Fruit fly (Drosophila melanogaster) whole organism, embryonic: ENCODE data around the gene CG8312.

ENCODE experiments used
- Asciz ChIP-seq: fragments of 200-800 bp; sonication (Bioruptor generic); optimal IDR thresholded peaks from 2 replicates; lab custom pipeline; 2017; ENCODE audit warnings: missing biosample characterization, mild to moderate bottlenecking, missing genetic modification characterization, missing genetic modification reagents
- Atf-2 ChIP-seq: fragments of 200-800 bp; sonication (Bioruptor generic); optimal IDR thresholded peaks from 2 replicates; lab custom pipeline; 2016; ENCODE audit warnings: missing biosample characterization, missing genetic modification characterization
- B-H1 ChIP-seq: fragments of 200-800 bp; sonication (Bioruptor generic); IDR thresholded peaks from 3 replicates; pipeline ENCODE4 v1.3.6; 2022; ENCODE audit warnings: missing biosample characterization, missing genetic modification characterization
- Blimp-1 ChIP-seq: fragments of 200-800 bp; sonication (Bioruptor generic); optimal IDR thresholded peaks from 3 replicates; lab custom pipeline; 2018; ENCODE audit warnings: missing biosample characterization, missing genetic modification characterization, mild to moderate bottlenecking, moderate library complexity, missing genetic modification reagents
- CG1024 ChIP-seq: fragments of 200-800 bp; sonication (Bioruptor generic); IDR thresholded peaks from 2 replicates; pipeline ENCODE4 v1.3.6; 2022; ENCODE audit warnings: missing biosample characterization, missing genetic modification characterization
- CG10267 ChIP-seq: fragments of 200-800 bp; sonication (Bioruptor generic); optimal IDR thresholded peaks from 2 replicates; lab custom pipeline; 2018; ENCODE audit warnings: missing biosample characterization, mild to moderate bottlenecking, missing genetic modification characterization, moderate library complexity
- CG10431 ChIP-seq: fragments of 200-800 bp; sonication (Bioruptor generic); optimal IDR thresholded peaks from 3 replicates; lab custom pipeline; 2018; ENCODE audit warnings: missing biosample characterization, mild to moderate bottlenecking, missing genetic modification characterization
- CG10543 ChIP-seq: fragments of 200-800 bp; sonication (Bioruptor generic); optimal IDR thresholded peaks from 3 replicates; lab custom pipeline; 2017; ENCODE audit warnings: missing biosample characterization, mild to moderate bottlenecking, missing genetic modification characterization, moderate library complexity
- CG11093 ChIP-seq: fragments of 200-800 bp; sonication (Bioruptor generic); IDR thresholded peaks from 3 replicates; pipeline ENCODE4 v1.3.6; 2022; ENCODE audit warnings: missing biosample characterization, missing genetic modification characterization
- CG11247 ChIP-seq: fragments of 200-800 bp; sonication (Bioruptor generic); IDR thresholded peaks from 2 replicates; pipeline ENCODE4 v1.3.6; 2022; ENCODE audit warnings: missing biosample characterization, missing genetic modification characterization
- CG12769 ChIP-seq: fragments of 200-800 bp; sonication (Bioruptor generic); optimal IDR thresholded peaks from 2 replicates; lab custom pipeline; 2019; ENCODE audit warnings: missing biosample characterization, mild to moderate bottlenecking, missing genetic modification characterization, moderate library complexity
- CG15479 ChIP-seq: fragments of 200-800 bp; sonication (Bioruptor generic); optimal IDR thresholded peaks from 3 replicates; lab custom pipeline; 2019; ENCODE audit warnings: missing biosample characterization, mild to moderate bottlenecking, missing genetic modification characterization, moderate library complexity
- CG2889 ChIP-seq: fragments of 200-800 bp; sonication (Bioruptor generic); IDR thresholded peaks from 3 replicates; pipeline ENCODE4 v1.3.6; 2022; ENCODE audit warnings: missing biosample characterization, missing genetic modification characterization
- CG34422 ChIP-seq: fragments of 200-800 bp; sonication (Bioruptor generic); IDR thresholded peaks from 3 replicates; pipeline ENCODE4 v1.3.6; 2022; ENCODE audit warnings: missing biosample characterization, missing genetic modification characterization
- CG3847 ChIP-seq: fragments of 200-800 bp; sonication (Bioruptor generic); IDR thresholded peaks from 2 replicates; pipeline ENCODE4 v1.3.6; 2022; ENCODE audit warnings: missing biosample characterization, missing genetic modification characterization
- CG4360 ChIP-seq: fragments of 200-800 bp; sonication (Bioruptor generic); IDR thresholded peaks from 2 replicates; pipeline ENCODE4 v1.3.6; 2022; ENCODE audit warnings: missing biosample characterization, missing genetic modification characterization
- CG9817 ChIP-seq: fragments of 200-800 bp; sonication (Bioruptor generic); optimal IDR thresholded peaks from 2 replicates; lab custom pipeline; 2018; ENCODE audit warnings: missing biosample characterization, mild to moderate bottlenecking, missing genetic modification characterization, moderate library complexity
- CHES-1-like ChIP-seq: fragments of 200-800 bp; sonication (Bioruptor generic); optimal IDR thresholded peaks from 2 replicates; lab custom pipeline; 2016; ENCODE audit warnings: missing biosample characterization, missing genetic modification characterization
- Deaf1 ChIP-seq: fragments of 200-800 bp; optimal IDR thresholded peaks from 3 replicates; lab custom pipeline; 2019; ENCODE audit warnings: missing biosample characterization, mild to moderate bottlenecking, missing genetic modification characterization, moderate library complexity
- Dfd ChIP-seq, 2 experiments: fragments of >200 bp; optimal IDR thresholded peaks; 2 replicates each; lab custom pipeline; 2017; ENCODE audit warnings: missing biosample characterization in 2 of 2, missing genetic modification characterization in 2 of 2
- H2.0 ChIP-seq: fragments of 200-800 bp; sonication (Bioruptor generic); IDR thresholded peaks from 2 replicates; pipeline ENCODE4 v1.3.6; 2022; ENCODE audit warnings: missing biosample characterization, missing genetic modification characterization
- HHEX ChIP-seq: fragments of 200-800 bp; sonication (Bioruptor generic); optimal IDR thresholded peaks from 3 replicates; lab custom pipeline; 2017; ENCODE audit warnings: missing biosample characterization, mild to moderate bottlenecking, missing genetic modification characterization, missing genetic modification reagents
- Hmr ChIP-seq: fragments of 200-800 bp; sonication (Bioruptor generic); optimal IDR thresholded peaks from 3 replicates; lab custom pipeline; 2017; ENCODE audit warnings: mild to moderate bottlenecking, missing biosample characterization, missing genetic modification reagents, missing genetic modification characterization
- Hmx ChIP-seq: fragments of 200-800 bp; sonication (Bioruptor generic); optimal IDR thresholded peaks from 2 replicates; lab custom pipeline; 2016; ENCODE audit warnings: missing biosample characterization, missing genetic modification characterization
- Hsf ChIP-seq: fragments of 200-800 bp; sonication (Bioruptor generic); optimal IDR thresholded peaks from 3 replicates; lab custom pipeline; 2016; ENCODE audit warnings: missing biosample characterization, missing genetic modification characterization
- MESR4 ChIP-seq: fragments of 200-800 bp; sonication (Bioruptor generic); optimal IDR thresholded peaks from 2 replicates; lab custom pipeline; 2018; ENCODE audit warnings: missing biosample characterization, mild to moderate bottlenecking, missing genetic modification characterization, moderate library complexity
- Nf-YA ChIP-seq: fragments of 200-800 bp; sonication (Bioruptor generic); IDR thresholded peaks from 2 replicates; pipeline ENCODE4 v1.3.6; 2022; ENCODE audit warnings: missing biosample characterization, missing genetic modification characterization
- Scr ChIP-seq: fragments of 200-800 bp; sonication (Bioruptor generic); IDR thresholded peaks from 2 replicates; pipeline ENCODE4 v1.3.6; 2022; ENCODE audit warnings: missing biosample characterization, missing genetic modification characterization; ENCODE audit not compliant: partially characterized antibody
- Tbp ChIP-seq: fragments of >200 bp; optimal IDR thresholded peaks from 2 replicates; lab custom pipeline; 2018; ENCODE audit warnings: missing biosample characterization, missing genetic modification characterization
- YL-1 ChIP-seq: fragments of 200-800 bp; sonication (Bioruptor generic); optimal IDR thresholded peaks from 3 replicates; lab custom pipeline; 2017; ENCODE audit warnings: missing biosample characterization, mild to moderate bottlenecking, missing genetic modification characterization
- abd-A ChIP-seq: fragments of 200-800 bp; sonication (Bioruptor generic); optimal IDR thresholded peaks from 3 replicates; lab custom pipeline; 2019; ENCODE audit warnings: missing biosample characterization, mild to moderate bottlenecking, missing genetic modification characterization, moderate library complexity
- amos ChIP-seq: fragments of 200-800 bp; sonication (Bioruptor generic); IDR thresholded peaks from 2 replicates; pipeline ENCODE4 v1.3.6; 2022; ENCODE audit warnings: missing biosample characterization, missing genetic modification characterization; ENCODE audit not compliant: partially characterized antibody
- ara ChIP-seq: fragments of 200-800 bp; sonication (Bioruptor generic); IDR thresholded peaks from 2 replicates; pipeline ENCODE4 v1.3.6; 2022; ENCODE audit warnings: missing biosample characterization, missing genetic modification characterization
- bab2 ChIP-seq: fragments of 200-800 bp; sonication (Bioruptor generic); optimal IDR thresholded peaks from 2 replicates; lab custom pipeline; 2016; ENCODE audit warnings: missing biosample characterization, missing genetic modification characterization
- dan ChIP-seq: fragments of 200-800 bp; sonication (Bioruptor generic); IDR thresholded peaks from 2 replicates; pipeline ENCODE4 v1.3.6; 2022; ENCODE audit warnings: missing biosample characterization, missing genetic modification characterization
- dm ChIP-seq: fragments of 200-800 bp; sonication (Bioruptor generic); optimal IDR thresholded peaks from 3 replicates; lab custom pipeline; 2016; ENCODE audit warnings: missing biosample characterization, missing genetic modification characterization
- dmrt11E ChIP-seq: fragments of 200-800 bp; sonication (Bioruptor generic); optimal IDR thresholded peaks from 3 replicates; lab custom pipeline; 2018; ENCODE audit warnings: missing biosample characterization, mild to moderate bottlenecking, missing genetic modification characterization, moderate library complexity
- ewg ChIP-seq: fragments of 200-800 bp; sonication (Bioruptor generic); optimal IDR thresholded peaks from 3 replicates; lab custom pipeline; 2017; ENCODE audit warnings: mild to moderate bottlenecking, missing biosample characterization, missing genetic modification reagents, missing genetic modification characterization
- ftz-f1 ChIP-seq: fragments of 200-800 bp; sonication (Bioruptor generic); optimal IDR thresholded peaks from 2 replicates; lab custom pipeline; 2016; ENCODE audit warnings: missing biosample characterization, missing genetic modification characterization
- hb ChIP-seq: fragments of 200-800 bp; sonication (Bioruptor generic); IDR thresholded peaks from 3 replicates; pipeline ENCODE4 v1.3.6; 2022; ENCODE audit warnings: missing biosample characterization, missing genetic modification characterization; ENCODE audit not compliant: partially characterized antibody
- klu ChIP-seq: fragments of 200-800 bp; sonication (Bioruptor generic); IDR thresholded peaks from 2 replicates; pipeline ENCODE4 v1.3.6; 2022; ENCODE audit warnings: missing biosample characterization, missing genetic modification characterization
- lab ChIP-seq: fragments of 200-800 bp; sonication (Bioruptor generic); optimal IDR thresholded peaks from 3 replicates; lab custom pipeline; 2017; ENCODE audit warnings: missing biosample characterization, missing genetic modification characterization, mild to moderate bottlenecking, moderate library complexity, missing genetic modification reagents
- lmd ChIP-seq: fragments of 200-800 bp; sonication (Bioruptor generic); IDR thresholded peaks from 2 replicates; pipeline ENCODE4 v1.3.6; 2022; ENCODE audit warnings: missing biosample characterization, missing genetic modification characterization
- oc ChIP-seq: fragments of 200-800 bp; sonication (Bioruptor generic); optimal IDR thresholded peaks from 2 replicates; lab custom pipeline; 2018; ENCODE audit warnings: missing biosample characterization, mild to moderate bottlenecking, missing genetic modification characterization, moderate library complexity
- odd ChIP-seq: fragments of 200-800 bp; sonication (Bioruptor generic); optimal IDR thresholded peaks from 2 replicates; lab custom pipeline; 2017; ENCODE audit warnings: missing biosample characterization, mild to moderate bottlenecking, missing genetic modification characterization
- pfk ChIP-seq: fragments of 200-800 bp; sonication (Bioruptor generic); optimal IDR thresholded peaks from 2 replicates; lab custom pipeline; 2018; ENCODE audit warnings: missing biosample characterization, mild to moderate bottlenecking, missing genetic modification characterization, moderate library complexity
- sens ChIP-seq: fragments of 200-800 bp; sonication (Bioruptor generic); peaks from one replicate; lab custom pipeline; 2016; ENCODE audit warnings: missing biosample characterization, missing genetic modification characterization
- sim ChIP-seq: fragments of 200-800 bp; sonication (Bioruptor generic); IDR thresholded peaks from 2 replicates; pipeline ENCODE4 v1.3.6; 2022; ENCODE audit warnings: missing biosample characterization, missing genetic modification characterization
- sima ChIP-seq: fragments of 200-800 bp; sonication (Bioruptor generic); optimal IDR thresholded peaks from 2 replicates; lab custom pipeline; 2016; ENCODE audit warnings: missing biosample characterization, missing genetic modification characterization

The CG8312 gene

DNA sequence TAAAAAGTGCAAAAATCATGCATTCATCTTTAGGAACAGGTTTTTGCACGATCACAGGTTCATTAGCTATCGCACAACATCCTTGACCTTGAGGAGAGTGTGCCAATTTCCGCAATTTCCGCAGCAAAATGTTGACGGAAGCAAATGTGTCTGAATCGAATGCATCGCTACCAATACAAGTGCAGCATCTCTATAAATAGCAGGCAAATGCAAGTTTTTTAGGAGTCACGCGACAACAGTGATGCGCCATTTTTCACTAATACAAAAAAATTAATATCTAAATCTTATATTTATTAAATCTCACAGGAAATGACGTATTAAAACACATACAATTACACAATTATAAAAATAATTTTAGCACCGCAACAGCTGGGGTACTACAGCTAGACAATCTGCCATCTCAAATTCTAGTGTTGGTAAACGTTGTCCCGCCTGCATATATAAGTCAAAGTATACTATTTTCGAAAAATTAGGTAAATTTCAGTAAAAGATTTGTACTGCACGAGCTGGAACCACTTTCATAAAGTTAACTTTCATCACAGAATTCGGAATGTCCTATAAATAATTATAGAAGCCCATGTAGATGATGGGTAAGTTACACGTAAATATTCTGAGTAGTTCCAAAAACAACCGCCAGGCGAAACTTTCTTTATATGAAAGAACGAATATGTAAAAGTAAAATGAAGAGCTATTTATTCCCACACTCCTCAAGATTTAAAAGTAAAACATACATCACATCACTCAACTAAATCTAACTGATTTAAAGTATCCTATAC is 17.1 kb upstream of the CG8312 start, which contains the start of gene CG9399 (continued):
- TF ChIP-seq CG4360 (peak; percentile 86), Tbp (GFP tag; lab: Kevin White, UChicago) (peak; percentile 68), lab (GFP tag; lab: Kevin White, UChicago) (peak; percentile 97), Atf-2 (GFP tag; lab: Kevin White, UChicago) (peak; percentile 91), lmd (GFP tag; lab: Robert Waterston, UW) (peak; percentile 97), Hmx (GFP tag; lab: Kevin White, UChicago) (peak; percentile 88), Asciz (GFP tag; lab: Kevin White, UChicago) (peak; percentile 89), Hsf (GFP tag; lab: Kevin White, UChicago) (peak; percentile 98), CG11247 (GFP tag; lab: Robert Waterston, UW) (peak; percentile 98), Scr (GFP tag; lab: Robert Waterston, UW) (peak; percentile 49), HHEX (peak; percentile 95), dm (GFP tag; lab: Kevin White, UChicago) (peak; percentile 79), B-H1 (GFP tag; lab: Robert Waterston, UW) (peak; percentile 98), YL-1 (GFP tag; lab: Kevin White, UChicago) (peak; percentile 97), Nf-YA (GFP tag; lab: Robert Waterston, UW) (peak; percentile 95), dan (GFP tag; lab: Robert Waterston, UW) (peak; percentile 85), CG12769 (tag; lab: Kevin White, UChicago) (peak; percentile 86), oc (tag; lab: Kevin White, UChicago) (peak; percentile 97), CHES-1-like (GFP tag; lab: Kevin White, UChicago) (peak; percentile 87), sim (GFP tag; lab: Robert Waterston, UW) (peak; percentile 95), amos (GFP tag; lab: Robert Waterston, UW) (peak; percentile 64; the same call in 1 of the 2 replicates), ftz-f1 (GFP tag; lab: Kevin White, UChicago) (peak; percentile 60), bab2 (GFP tag; lab: Kevin White, UChicago) (peak; percentile 94), odd (GFP tag; lab: Kevin White, UChicago) (peak; percentile 94), CG2889 (GFP tag; lab: Robert Waterston, UW) (peak; percentile 97), Dfd (GFP tag; optimal IDR thresholded peaks at IDR 0.05; lab: Kevin White, UChicago) (no peak), Hmr (GFP tag; lab: Kevin White, UChicago) (peak; percentile 97), ewg (GFP tag; lab: Kevin White, UChicago) (peak; percentile 95), CG10543 (peak; percentile 90), CG10267 (tag; lab: Kevin White, UChicago) (peak; percentile 99), CG10431 (peak; percentile 88), MESR4 (GFP tag; lab: Kevin White, UChicago) (peak; percentile 77), hb (no peak), sima (GFP tag; lab: Kevin White, UChicago) (peak; percentile 83), CG15479 (GFP tag; lab: Kevin White, UChicago) (peak; percentile 70), CG11093 (GFP tag; lab: Robert Waterston, UW) (peak; percentile 96), sens (GFP tag; lab: Kevin White, UChicago) (peak; percentile 99), CG1024 (GFP tag; lab: Robert Waterston, UW) (peak; percentile 93), CG34422 (peak; percentile 98), CG9817 (tag; lab: Kevin White, UChicago) (peak; percentile 94), pfk (GFP tag; lab: Kevin White, UChicago) (peak; percentile 57), abd-A (tag; lab: Kevin White, UChicago) (peak; percentile 26), CG3847 (GFP tag; lab: Robert Waterston, UW) (peak; percentile 97), ara (GFP tag; lab: Robert Waterston, UW) (peak; percentile 98), klu (GFP tag; lab: Robert Waterston, UW) (peak; percentile 95), dmrt11E (tag; lab: Kevin White, UChicago) (peak; percentile 97), H2.0 (peak; percentile 98), Deaf1 (tag; lab: Kevin White, UChicago) (peak; percentile 73), Blimp-1 (GFP tag; lab: Kevin White, UChicago) (peak; percentile 95)
